Fruit fly (Drosophila melanogaster): ENCODE measurements around the gene CG18170.

Gene CG18170

dm6 chr3L:1665544-1665943 is 62.8 kb downstream of the CG18170 start:
- TF ChIP-seq CG8159 (tag; optimal IDR thresholded peaks at IDR 0.05) (no peak), EcR (GFP tag; optimal IDR thresholded peaks at IDR 0.05) (no peak), Pif1B (GFP tag; optimal IDR thresholded peaks at IDR 0.05) (no peak), CG14655 (GFP tag; optimal IDR thresholded peaks at IDR 0.05) (no peak), Snoo (tag; optimal IDR thresholded peaks at IDR 0.05) (no peak), CG8301 (tag; optimal IDR thresholded peaks at IDR 0.05) (no peak), CG9948 (tag; optimal IDR thresholded peaks at IDR 0.05) (no peak), Pif1A (GFP tag; optimal IDR thresholded peaks at IDR 0.05) (no peak), fd96Ca (GFP tag; IDR thresholded peaks at IDR 0.05) (no peak), CG15710 (tag; optimal IDR thresholded peaks at IDR 0.05) (no peak), CG34367 (tag; optimal IDR thresholded peaks at IDR 0.05) (no peak), CG12605 (GFP tag; IDR thresholded peaks at IDR 0.05) (no peak), CG13204 (GFP tag; optimal IDR thresholded peaks at IDR 0.05) (no peak)
